Worm (Caenorhabditis elegans): Measurements from ENCODE around the gene K04C2.5.

- TF ChIP-seq him-1 (tag; optimal IDR thresholded peaks at IDR 0.05) (no peak), dao-5 (tag; optimal IDR thresholded peaks at IDR 0.05) (no peak), W03F9.2 (tag; optimal IDR thresholded peaks at IDR 0.05) (no peak)
Observed at ce11 chrIII:6931896-6932295, 40.4 kb upstream of the K04C2.5 start, which contains the start of gene byn-1.

Data from whole organism, L4/young adult.